Worm (Caenorhabditis elegans) whole organism, L2 larva: ENCODE data around the gene tpa-1.

Experiments
- C34F6.9 ChIP-seq: fragments of 150-350 bp; optimal IDR thresholded peaks from 2 replicates; lab custom pipeline; 2014; ENCODE audit warnings: missing biosample characterization, missing genetic modification characterization
- F13H6.1 ChIP-seq: sonication (generic microtip); optimal IDR thresholded peaks from 2 replicates; lab custom pipeline; 2016; ENCODE audit warnings: missing genetic modification characterization, missing compliant biosample characterization
- R02D3.7 ChIP-seq: fragments of 150-350 bp; optimal IDR thresholded peaks from 2 replicates; lab custom pipeline; 2014; ENCODE audit warnings: missing biosample characterization, missing genetic modification characterization
- Y55F3AM.14 ChIP-seq: fragments of 200-800 bp; sonication (Bioruptor generic); optimal IDR thresholded peaks from 2 replicates; lab custom pipeline; 2018; ENCODE audit warnings: mild to moderate bottlenecking, missing genetic modification characterization, missing compliant biosample characterization
- ZK546.5 ChIP-seq: sonication (generic microtip); optimal IDR thresholded peaks from 2 replicates; lab custom pipeline; 2017; ENCODE audit warnings: missing biosample characterization, missing genetic modification characterization
- aly-2 ChIP-seq: fragments of 150-350 bp; optimal IDR thresholded peaks from 2 replicates; lab custom pipeline; 2014; ENCODE audit warnings: missing biosample characterization, missing genetic modification characterization
- ama-1 ChIP-seq: fragments of 150-350 bp; optimal IDR thresholded peaks from 2 replicates; lab custom pipeline; 2018; ENCODE audit warnings: inconsistent platforms
- ceh-16 ChIP-seq: fragments of 150-350 bp; optimal IDR thresholded peaks from 2 replicates; lab custom pipeline; 2014; ENCODE audit warnings: missing biosample characterization, missing genetic modification characterization
- ceh-82 ChIP-seq: fragments of 150-350 bp; optimal IDR thresholded peaks from 2 replicates; lab custom pipeline; 2014; ENCODE audit warnings: missing biosample characterization, missing genetic modification characterization
- crh-2 ChIP-seq: sonication (generic microtip); optimal IDR thresholded peaks from 2 replicates; lab custom pipeline; 2017; ENCODE audit warnings: missing biosample characterization, missing genetic modification characterization
- dmd-4 ChIP-seq: sonication (generic microtip); optimal IDR thresholded peaks from 2 replicates; lab custom pipeline; 2017; ENCODE audit warnings: missing biosample characterization, missing genetic modification characterization
- egl-27 ChIP-seq: sonication (generic microtip); optimal IDR thresholded peaks from 3 replicates; lab custom pipeline; 2017; ENCODE audit warnings: missing biosample characterization, missing genetic modification reagents, missing genetic modification characterization
- elt-1 ChIP-seq: fragments of 150-350 bp; optimal IDR thresholded peaks from 2 replicates; lab custom pipeline; 2014; ENCODE audit warnings: missing biosample characterization, missing genetic modification characterization
- elt-3 ChIP-seq: sonication (generic microtip); optimal IDR thresholded peaks from 2 replicates; lab custom pipeline; 2017; ENCODE audit warnings: missing biosample characterization, missing genetic modification characterization
- fos-1 ChIP-seq: fragments of 150-350 bp; optimal IDR thresholded peaks from 2 replicates; lab custom pipeline; 2014; ENCODE audit warnings: missing biosample characterization, missing genetic modification characterization
- gmeb-1 ChIP-seq: fragments of 150-350 bp; optimal IDR thresholded peaks from 2 replicates; lab custom pipeline; 2014; ENCODE audit warnings: missing biosample characterization, missing genetic modification characterization
- lin-11 ChIP-seq: fragments of 150-350 bp; sonication (generic microtip); optimal IDR thresholded peaks from 2 replicates; lab custom pipeline; 2014; ENCODE audit warnings: missing biosample characterization, missing genetic modification characterization, inconsistent platforms, mixed read lengths
- lin-13 ChIP-seq: fragments of 150-350 bp; optimal IDR thresholded peaks from 2 replicates; lab custom pipeline; 2014; ENCODE audit warnings: missing biosample characterization, missing genetic modification reagents, missing genetic modification characterization
- mbf-1 ChIP-seq: sonication (generic microtip); optimal IDR thresholded peaks from 2 replicates; lab custom pipeline; 2017; ENCODE audit warnings: missing biosample characterization, missing genetic modification characterization
- mdl-1 ChIP-seq, 2 experiments: fragments of 150-350 bp in 1 of 2; sonication (generic microtip) in 1 of 2; optimal IDR thresholded peaks; 2 replicates each; lab custom pipeline; 2017; ENCODE audit warnings: missing biosample characterization in 2 of 2, missing genetic modification characterization in 2 of 2
- nhr-11 ChIP-seq: fragments of 150-350 bp; optimal IDR thresholded peaks from 2 replicates; lab custom pipeline; 2014; ENCODE audit warnings: missing biosample characterization, missing genetic modification characterization
- nhr-12 ChIP-seq: fragments of 150-350 bp; optimal IDR thresholded peaks from 2 replicates; lab custom pipeline; 2014; ENCODE audit warnings: missing biosample characterization, missing genetic modification characterization
- nhr-129 ChIP-seq: fragments of 150-350 bp; optimal IDR thresholded peaks from 2 replicates; lab custom pipeline; 2014; ENCODE audit warnings: missing biosample characterization, missing genetic modification characterization
- nhr-21 ChIP-seq: fragments of 150-350 bp; optimal IDR thresholded peaks from 2 replicates; lab custom pipeline; 2014; ENCODE audit warnings: missing biosample characterization, missing genetic modification characterization
- nhr-237 ChIP-seq: fragments of 150-350 bp; optimal IDR thresholded peaks from 2 replicates; lab custom pipeline; 2014; ENCODE audit warnings: missing biosample characterization, missing genetic modification characterization
- nhr-25 ChIP-seq: fragments of 150-350 bp; sonication (generic microtip); optimal IDR thresholded peaks from 3 replicates; lab custom pipeline; 2014; ENCODE audit warnings: missing biosample characterization, missing genetic modification characterization
- nhr-77 ChIP-seq: fragments of 150-350 bp; optimal IDR thresholded peaks from 2 replicates; lab custom pipeline; 2014; ENCODE audit warnings: missing biosample characterization, missing genetic modification characterization
- peb-1 ChIP-seq: fragments of 150-350 bp; optimal IDR thresholded peaks from 2 replicates; lab custom pipeline; 2014; ENCODE audit warnings: missing biosample characterization, missing genetic modification characterization
- sem-4 ChIP-seq: fragments of 150-350 bp; optimal IDR thresholded peaks from 2 replicates; lab custom pipeline; 2014; ENCODE audit warnings: missing biosample characterization, missing genetic modification reagents, missing genetic modification characterization
- skn-1 ChIP-seq: sonication (generic microtip); optimal IDR thresholded peaks from 2 replicates; lab custom pipeline; 2017; ENCODE audit warnings: missing biosample characterization, missing genetic modification characterization
- sma-9 ChIP-seq, 2 experiments: fragments of 150-350 bp in 1 of 2; sonication (generic microtip) in 1 of 2; optimal IDR thresholded peaks; 2 replicates each; lab custom pipeline; 2014 to 2016; ENCODE audit warnings: missing genetic modification characterization in 2 of 2, mild to moderate bottlenecking in 1 of 2, missing biosample characterization in 1 of 2, missing compliant biosample characterization in 1 of 2, missing genetic modification reagents in 1 of 2, moderate library complexity in 1 of 2
- snpc-4 ChIP-seq: fragments of 150-350 bp; optimal IDR thresholded peaks from 2 replicates; lab custom pipeline; 2014; ENCODE audit warnings: missing biosample characterization, missing genetic modification characterization
- unc-55 ChIP-seq: fragments of 150-350 bp; sonication (generic microtip); optimal IDR thresholded peaks from 3 replicates; lab custom pipeline; 2014; ENCODE audit warnings: missing biosample characterization, missing genetic modification reagents, missing genetic modification characterization
- unc-62 ChIP-seq: fragments of 150-350 bp; optimal IDR thresholded peaks from 2 replicates; lab custom pipeline; 2014; ENCODE audit warnings: missing biosample characterization, missing genetic modification reagents, missing genetic modification characterization
- zag-1 ChIP-seq: fragments of 150-350 bp; optimal IDR thresholded peaks from 2 replicates; lab custom pipeline; 2014; ENCODE audit warnings: missing biosample characterization, missing genetic modification characterization
- ztf-1 ChIP-seq: fragments of 200-800 bp; sonication (Bioruptor generic); conservative IDR thresholded peaks from 2 replicates; pipeline ENCODE4 v1.3.6; 2022; ENCODE audit warnings: missing genetic modification characterization, missing compliant biosample characterization
- ztf-11 ChIP-seq: sonication (generic microtip); optimal IDR thresholded peaks from 2 replicates; lab custom pipeline; 2017; ENCODE audit warnings: missing biosample characterization, missing genetic modification characterization

tpa-1 gene

ce11 chrIV:73175-73574 is 18.6 kb upstream of the tpa-1 start:
- no peak for TF ChIP-seq crh-2 (tag; lab: Kevin White, UChicago)

- no peak for TF ChIP-seq ceh-16 (tag; lab: Kevin White, UChicago)
- no peak for TF ChIP-seq ceh-82 (tag; lab: Kevin White, UChicago)
- TF ChIP-seq elt-1 (tag; lab: Kevin White, UChicago): no peak
- TF ChIP-seq zag-1: no peak
- TF ChIP-seq mbf-1 (tag; lab: Kevin White, UChicago): no peak
- no peak for TF ChIP-seq nhr-21 (tag; lab: Kevin White, UChicago)
- no peak for TF ChIP-seq ztf-1 (GFP tag; lab: Robert Waterston, UW)
- no peak for TF ChIP-seq sem-4 (tag; lab: Kevin White, UChicago)
Observed at ce11 chrIV:76070-76469, 15.7 kb upstream of the tpa-1 start, which contains the start of gene T05C7.8. Gene T05C7.8 (plus strand): TSS chrIV:76370.

DNA sequence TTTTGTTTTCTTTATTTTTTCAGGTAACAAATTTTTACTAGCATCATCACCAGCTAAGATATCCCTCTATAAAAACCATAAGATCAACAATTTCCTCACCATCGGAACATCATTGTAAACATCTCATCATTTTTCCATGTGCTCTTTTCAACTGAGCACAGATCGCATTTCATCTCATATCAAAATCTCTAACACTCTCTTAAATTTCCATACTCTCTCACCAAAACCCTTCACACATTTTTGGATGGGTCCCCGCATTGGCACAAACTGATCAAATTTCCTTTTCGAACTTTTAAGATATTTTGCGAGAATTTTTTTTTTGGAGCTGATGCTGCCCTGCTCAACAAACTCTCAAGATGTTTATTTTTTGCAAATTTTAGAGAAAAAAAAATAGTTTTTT is 14.4 kb upstream of the tpa-1 start:
- no peak for TF ChIP-seq peb-1 (tag; lab: Kevin White, UChicago)
- no peak for TF ChIP-seq egl-27
- no peak for TF ChIP-seq ZK546.5 (tag; lab: Kevin White, UChicago)
- no peak for TF ChIP-seq sem-4 (tag; lab: Kevin White, UChicago)
- no peak for TF ChIP-seq unc-62 (GFP tag; lab: Kevin White, UChicago)

ce11 chrIV:78206-78605 is 13.6 kb upstream of the tpa-1 start:
- TF ChIP-seq skn-1 (tag; lab: Kevin White, UChicago) (no peak), unc-62 (GFP tag; lab: Kevin White, UChicago) (no peak), F13H6.1 (no peak), ztf-1 (GFP tag; lab: Robert Waterston, UW) (no peak), aly-2 (tag; lab: Kevin White, UChicago) (no peak), nhr-25 (tag; lab: Kevin White, UChicago) (no peak), ama-1 (lab: Kevin White, UChicago) (no peak), elt-3 (tag; lab: Kevin White, UChicago) (no peak), gmeb-1 (tag; lab: Kevin White, UChicago) (no peak), sem-4 (tag; lab: Kevin White, UChicago) (no peak), ZK546.5 (tag; lab: Kevin White, UChicago) (no peak), R02D3.7 (tag; lab: Kevin White, UChicago) (no peak), lin-13 (no peak), dmd-4 (tag; lab: Kevin White, UChicago) (no peak)
- TF ChIP-seq, all 48 proteins: peak for 0

DNA sequence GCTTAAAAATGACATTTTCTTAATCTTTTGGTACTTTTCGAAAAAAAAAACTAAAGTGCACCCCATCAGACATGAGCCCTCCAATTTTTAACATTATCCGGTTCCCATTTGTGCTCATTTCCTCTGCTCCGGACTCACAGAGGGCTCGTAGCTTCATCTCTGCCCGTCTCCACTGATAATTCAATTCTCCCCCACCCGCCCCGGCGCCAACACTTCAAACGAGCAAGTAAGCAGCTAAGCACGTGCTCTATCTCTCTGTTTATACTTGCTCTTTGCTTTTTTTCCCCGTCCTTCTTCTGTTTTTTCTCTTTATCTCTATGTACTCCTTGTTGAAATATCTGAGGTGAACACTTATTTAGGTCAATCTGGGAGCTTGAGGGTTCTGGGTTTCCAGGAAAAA is 12.6 kb upstream of the tpa-1 start, which contains the start of gene T05C7.9:
Gene T05C7.9, plus strand, starts transcription at position 72 of the 400 bp plus-strand sequence.
- peak; percentile 35 for TF ChIP-seq sma-9 (GFP tag; optimal IDR thresholded peaks at IDR 0.05; lab: Kevin White, UChicago)
- no peak for TF ChIP-seq sma-9 (tag; optimal IDR thresholded peaks at IDR 0.05; lab: Kevin White, UChicago)
- TF ChIP-seq C34F6.9 (tag; lab: Kevin White, UChicago): peak; percentile 37
- TF ChIP-seq fos-1 (tag; lab: Kevin White, UChicago): no peak
- peak; percentile 32 for TF ChIP-seq nhr-129
- TF ChIP-seq gmeb-1 (tag; lab: Kevin White, UChicago): no peak
- peak; percentile 47 for TF ChIP-seq F13H6.1
- TF ChIP-seq snpc-4 (tag; lab: Kevin White, UChicago): no peak
- TF ChIP-seq mdl-1 (tag; optimal IDR thresholded peaks at IDR 0.05; lab: Kevin White, UChicago): peak in 1 of 2 experiments; percentile 4

DNA sequence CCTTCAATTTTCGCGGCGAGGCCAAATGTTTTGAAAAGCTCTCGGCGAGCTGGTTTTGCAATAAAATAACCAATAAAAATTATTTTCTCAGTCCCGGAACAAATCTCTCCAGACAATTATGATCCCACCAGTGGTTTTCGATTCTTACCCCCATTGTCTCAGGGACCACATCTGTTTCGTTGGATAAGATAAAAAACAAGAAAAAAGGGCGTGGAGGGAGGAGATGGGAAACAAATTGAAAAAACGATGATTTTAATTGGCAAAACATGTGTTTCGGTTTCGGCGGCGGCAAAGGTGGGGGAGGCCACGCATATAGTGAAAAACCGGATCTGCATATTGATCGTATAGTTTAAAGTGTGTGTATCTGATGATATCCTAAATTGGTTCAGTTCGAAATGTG is 10.8 kb upstream of the tpa-1 start:
- TF ChIP-seq nhr-12 (tag; lab: Kevin White, UChicago) (no peak), lin-13 (no peak), unc-55 (GFP tag; lab: Kevin White, UChicago) (no peak), nhr-237 (tag; lab: Kevin White, UChicago) (no peak), dmd-4 (tag; lab: Kevin White, UChicago) (no peak), elt-3 (tag; lab: Kevin White, UChicago) (no peak), peb-1 (tag; lab: Kevin White, UChicago) (no peak), lin-11 (tag; lab: Kevin White, UChicago) (no peak), aly-2 (tag; lab: Kevin White, UChicago) (no peak), ceh-82 (tag; lab: Kevin White, UChicago) (no peak), nhr-21 (tag; lab: Kevin White, UChicago) (no peak), elt-1 (tag; lab: Kevin White, UChicago) (no peak), ztf-11 (tag; lab: Kevin White, UChicago) (no peak), ZK546.5 (tag; lab: Kevin White, UChicago) (no peak), nhr-77 (tag; lab: Kevin White, UChicago) (no peak), nhr-11 (tag; lab: Kevin White, UChicago) (no peak), F13H6.1 (no peak), Y55F3AM.14 (GFP tag; lab: Kevin White, UChicago) (no peak), ceh-16 (tag; lab: Kevin White, UChicago) (no peak)
- TF ChIP-seq, all 48 proteins: peak for 0
